Worm (Caenorhabditis elegans): ENCODE data around the gene C34E10.10.

DNA sequence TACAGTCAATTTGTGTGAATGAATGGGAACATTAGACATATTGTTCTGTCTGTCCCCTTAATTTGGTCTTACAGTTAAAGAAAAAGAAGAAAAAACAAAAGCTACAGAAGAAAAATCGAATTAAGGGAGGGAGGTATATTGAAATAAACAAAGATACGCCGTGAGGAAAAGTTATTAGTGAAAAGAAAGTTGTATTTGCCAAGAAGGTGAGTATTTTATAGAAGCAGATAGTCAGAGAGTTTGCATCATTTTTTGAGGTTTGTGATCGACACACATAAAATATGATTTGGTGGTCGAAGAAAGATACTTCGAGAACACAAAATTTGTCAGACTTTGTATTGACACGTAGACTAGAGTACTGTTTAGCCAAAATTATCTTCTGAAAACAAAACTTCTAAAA, 27.3 kb downstream of the C34E10.10 start:
- TF ChIP-seq ceh-16 (tag; optimal IDR thresholded peaks at IDR 0.05) (no peak), nhr-76 (tag; optimal IDR thresholded peaks at IDR 0.05) (no peak)
